Worm (Caenorhabditis elegans) whole organism, midembryonic: Measurements from ENCODE around the gene osm-3.
A peak's percentile ranks its signal among the peaks of the same experiment; 100 is the strongest.

Source experiments
- T22C8.4 ChIP-seq: fragments of 200-800 bp; sonication (Bioruptor generic); IDR thresholded peaks from 2 replicates; pipeline ENCODE4 v1.3.6; 2022; ENCODE audit warnings: missing genetic modification characterization, missing compliant biosample characterization
- cog-1 ChIP-seq: sonication (generic microtip); optimal IDR thresholded peaks from 2 replicates; lab custom pipeline; 2016; ENCODE audit warnings: missing genetic modification characterization, missing compliant biosample characterization
- flt-1 ChIP-seq: fragments of 200-800 bp; sonication (Bioruptor generic); IDR thresholded peaks from 2 replicates; pipeline ENCODE4 v1.3.6; 2022; ENCODE audit warnings: missing genetic modification characterization, missing compliant biosample characterization
- klf-2 ChIP-seq: fragments of 200-800 bp; sonication (Bioruptor generic); conservative IDR thresholded peaks from 2 replicates; pipeline ENCODE4 v1.3.6; 2022; ENCODE audit warnings: missing genetic modification reagents, missing genetic modification characterization, missing compliant biosample characterization
- med-1 ChIP-seq: sonication (generic microtip); optimal IDR thresholded peaks from 2 replicates; lab custom pipeline; 2017; ENCODE audit warnings: missing genetic modification characterization, mild to moderate bottlenecking, missing compliant biosample characterization, antibody characterized with exemption, missing genetic modification reagents; ENCODE audit not compliant: insufficient read depth
- ref-1 ChIP-seq: fragments of 200-800 bp; sonication (Bioruptor generic); conservative IDR thresholded peaks from 2 replicates; pipeline ENCODE4 v1.3.6; 2022; ENCODE audit warnings: missing genetic modification reagents, missing genetic modification characterization, missing compliant biosample characterization
- tab-1 ChIP-seq: fragments of 200-800 bp; sonication (Bioruptor generic); IDR thresholded peaks from 2 replicates; pipeline ENCODE4 v1.3.6; 2022; ENCODE audit warnings: missing genetic modification characterization, missing compliant biosample characterization
- ztf-23 ChIP-seq: fragments of 200-800 bp; sonication (Bioruptor generic); IDR thresholded peaks from 2 replicates; pipeline ENCODE4 v1.3.6; 2022; ENCODE audit warnings: missing genetic modification reagents, missing genetic modification characterization, missing compliant biosample characterization
- ztf-29 ChIP-seq: fragments of 200-800 bp; sonication (Bioruptor generic); IDR thresholded peaks from 2 replicates; pipeline ENCODE4 v1.3.6; 2022; ENCODE audit warnings: missing genetic modification reagents, missing genetic modification characterization, missing compliant biosample characterization

osm-3 gene

ce11 chrIV:3797442-3797841 is 3.4 kb downstream of the osm-3 start:
- TF ChIP-seq ztf-29 (GFP tag; lab: Robert Waterston, UW) = no peak
- no peak for TF ChIP-seq klf-2 (GFP tag; lab: Robert Waterston, UW)

ce11 chrIV:3794437-3794836 is 6.4 kb downstream of the osm-3 start, which contains the start of gene K09B3.1:
TSS of gene K09B3.1 (plus strand) at chrIV:3794737.
- no peak for TF ChIP-seq ref-1 (GFP tag; lab: Robert Waterston, UW)
- TF ChIP-seq klf-2 (GFP tag; lab: Robert Waterston, UW) = no peak
- no peak for TF ChIP-seq ztf-29 (GFP tag; lab: Robert Waterston, UW)
- TF ChIP-seq cog-1 (tag; lab: Kevin White, UChicago) = no peak
- no peak for TF ChIP-seq flt-1 (GFP tag; lab: Robert Waterston, UW)
- TF ChIP-seq tab-1 (GFP tag; lab: Robert Waterston, UW) = no peak
- TF ChIP-seq ztf-23 (GFP tag; lab: Robert Waterston, UW) = no peak
- no peak for TF ChIP-seq T22C8.4
- no peak for TF ChIP-seq med-1

ce11 chrIV:3783910-3784309 is 16.9 kb downstream of the osm-3 start, which contains the start of gene glct-6:
TSS of gene glct-6 (plus strand) at chrIV:3784210.
- TF ChIP-seq flt-1 (GFP tag; lab: Robert Waterston, UW) (no peak), klf-2 (GFP tag; lab: Robert Waterston, UW) (no peak), T22C8.4 (no peak), ztf-23 (GFP tag; lab: Robert Waterston, UW) (no peak), ref-1 (GFP tag; lab: Robert Waterston, UW) (no peak), cog-1 (tag; lab: Kevin White, UChicago) (no peak), ztf-29 (GFP tag; lab: Robert Waterston, UW) (no peak), tab-1 (GFP tag; lab: Robert Waterston, UW) (no peak), med-1 (no peak)

- TF ChIP-seq ref-1 (GFP tag; lab: Robert Waterston, UW) (no peak), med-1 (no peak), flt-1 (GFP tag; lab: Robert Waterston, UW) (no peak), klf-2 (GFP tag; lab: Robert Waterston, UW) (no peak)
Observed at ce11 chrIV:3781539-3781938, 19.3 kb downstream of the osm-3 start.

ce11 chrIV:3774160-3774559 is 26.7 kb downstream of the osm-3 start:
- TF ChIP-seq med-1 (no peak), flt-1 (GFP tag; lab: Robert Waterston, UW) (no peak), klf-2 (GFP tag; lab: Robert Waterston, UW) (no peak), ref-1 (GFP tag; lab: Robert Waterston, UW) (no peak), tab-1 (GFP tag; lab: Robert Waterston, UW) (no peak), T22C8.4 (no peak), cog-1 (tag; lab: Kevin White, UChicago) (no peak), ztf-29 (GFP tag; lab: Robert Waterston, UW) (no peak), ztf-23 (GFP tag; lab: Robert Waterston, UW) (no peak)

ce11 chrIV:3771182-3771581 is 29.7 kb downstream of the osm-3 start:
- 0 out of 2 replicates have a peak, but pooled peaks have one; percentile 8 for TF ChIP-seq flt-1 (GFP tag; lab: Robert Waterston, UW)

ce11 chrIV:3767749-3768148 is 33.1 kb downstream of the osm-3 start:
- TF ChIP-seq cog-1 (tag; lab: Kevin White, UChicago) (no peak), ztf-23 (GFP tag; lab: Robert Waterston, UW) (no peak), T22C8.4 (no peak), ztf-29 (GFP tag; lab: Robert Waterston, UW) (no peak), ref-1 (GFP tag; lab: Robert Waterston, UW) (no peak), tab-1 (GFP tag; lab: Robert Waterston, UW) (no peak), flt-1 (GFP tag; lab: Robert Waterston, UW) (no peak), klf-2 (GFP tag; lab: Robert Waterston, UW) (no peak), med-1 (no peak)

ce11 chrIV:3766589-3766988 is 34.3 kb downstream of the osm-3 start, which contains the start of gene vab-2:
TSS of gene vab-2 (minus strand) at chrIV:3766826.
- TF ChIP-seq T22C8.4 = no peak
- no peak for TF ChIP-seq flt-1 (GFP tag; lab: Robert Waterston, UW)
- TF ChIP-seq ztf-29 (GFP tag; lab: Robert Waterston, UW) = no peak
- TF ChIP-seq ztf-23 (GFP tag; lab: Robert Waterston, UW) = no peak
- TF ChIP-seq klf-2 (GFP tag; lab: Robert Waterston, UW) = no peak
- no peak for TF ChIP-seq tab-1 (GFP tag; lab: Robert Waterston, UW)
- TF ChIP-seq ref-1 (GFP tag; lab: Robert Waterston, UW) = no peak
- no peak for TF ChIP-seq cog-1 (tag; lab: Kevin White, UChicago)

- TF ChIP-seq tab-1 (GFP tag; lab: Robert Waterston, UW) = no peak
Observed at ce11 chrIV:3765457-3765856, 35.4 kb downstream of the osm-3 start.

- TF ChIP-seq cog-1 (tag; lab: Kevin White, UChicago) (no peak), ztf-23 (GFP tag; lab: Robert Waterston, UW) (no peak)
Observed at ce11 chrIV:3764012-3764549, 36.8 kb downstream of the osm-3 start.

- TF ChIP-seq flt-1 (GFP tag; lab: Robert Waterston, UW) (no peak), med-1 (no peak), ref-1 (GFP tag; lab: Robert Waterston, UW) (no peak), ztf-23 (GFP tag; lab: Robert Waterston, UW) (no peak), tab-1 (GFP tag; lab: Robert Waterston, UW) (no peak), T22C8.4 (no peak), klf-2 (GFP tag; lab: Robert Waterston, UW) (no peak), ztf-29 (GFP tag; lab: Robert Waterston, UW) (no peak), cog-1 (tag; lab: Kevin White, UChicago) (no peak)
Observed at ce11 chrIV:3759823-3760222, 41.0 kb downstream of the osm-3 start.
